Worm (Caenorhabditis elegans): ENCODE results near the gene R09D1.12.

ce11 chrII:9426076-9426475, 26.0 kb downstream of the R09D1.12 start, which contains the start of gene M176.10:
- TF ChIP-seq med-1 (GFP tag; optimal IDR thresholded peaks at IDR 0.05; ENCODE audit: insufficient read depth) = no peak
- TF ChIP-seq flt-1 (GFP tag; IDR thresholded peaks at IDR 0.05) = no peak

Data from whole organism, midembryonic.